Worm (Caenorhabditis elegans): Measurements from ENCODE around the gene tpan-1.

DNA sequence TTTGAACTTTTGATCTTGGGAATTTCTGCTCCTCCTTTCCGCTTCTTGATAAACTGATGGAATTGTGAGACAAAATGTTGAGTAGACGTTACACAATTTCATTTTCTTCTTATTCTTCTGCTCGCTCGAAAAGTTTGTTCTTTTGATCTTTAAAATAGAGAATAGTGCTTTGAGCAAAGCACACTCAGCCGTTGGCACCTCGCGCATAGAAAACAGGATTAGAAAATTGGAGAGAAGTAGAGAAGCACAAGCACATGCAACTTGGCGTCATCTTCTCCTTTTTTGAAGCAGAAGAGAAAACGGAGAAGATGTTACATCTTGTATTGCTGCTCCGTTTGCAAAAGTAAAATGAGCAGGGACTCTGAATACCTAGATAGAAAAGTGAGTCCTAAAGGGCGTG, 7.1 kb upstream of the tpan-1 start:
- no peak for TF ChIP-seq lin-15B (tag; optimal IDR thresholded peaks at IDR 0.05)
- no peak for TF ChIP-seq fos-1 (tag; optimal IDR thresholded peaks at IDR 0.05)
- no peak for TF ChIP-seq zip-4 (GFP tag; optimal IDR thresholded peaks at IDR 0.05)
- no peak for TF ChIP-seq grh-1 (GFP tag; IDR thresholded peaks at IDR 0.05)
- peak; percentile 97 for TF ChIP-seq fkh-10 (GFP tag; optimal IDR thresholded peaks at IDR 0.05)
- no peak for TF ChIP-seq aha-1 (tag; optimal IDR thresholded peaks at IDR 0.05)
- no peak for TF ChIP-seq snpc-4 (tag; optimal IDR thresholded peaks at IDR 0.05)
- TF ChIP-seq sptf-1 (tag; optimal IDR thresholded peaks at IDR 0.05), result no peak
- peak; percentile 56 for TF ChIP-seq mep-1 (tag; optimal IDR thresholded peaks at IDR 0.05)
- TF ChIP-seq F16B12.6 (tag; optimal IDR thresholded peaks at IDR 0.05), result no peak
- TF ChIP-seq nhr-237 (tag; optimal IDR thresholded peaks at IDR 0.05), result no peak
- no peak for TF ChIP-seq unc-62 (GFP tag; optimal IDR thresholded peaks at IDR 0.05)

All from whole organism, L1 larva.